Worm (Caenorhabditis elegans): ENCODE results near the gene lonp-2.

- no peak for TF ChIP-seq nhr-28 (tag; optimal IDR thresholded peaks at IDR 0.05)
- TF ChIP-seq nhr-76 (tag; optimal IDR thresholded peaks at IDR 0.05) = no peak
- TF ChIP-seq nhr-11 (tag; optimal IDR thresholded peaks at IDR 0.05) = no peak
- TF ChIP-seq mml-1 (tag; optimal IDR thresholded peaks at IDR 0.05) = no peak
- TF ChIP-seq egl-5 (tag; optimal IDR thresholded peaks at IDR 0.05) = no peak
- no peak for TF ChIP-seq ztf-4 (tag; optimal IDR thresholded peaks at IDR 0.05)
- no peak for TF ChIP-seq egl-27 (tag; optimal IDR thresholded peaks at IDR 0.05)
- no peak for TF ChIP-seq pha-4 (tag; optimal IDR thresholded peaks at IDR 0.05)
- no peak for TF ChIP-seq jun-1 (tag; optimal IDR thresholded peaks at IDR 0.05)
- no peak for TF ChIP-seq mdl-1 (tag; optimal IDR thresholded peaks at IDR 0.05)
- TF ChIP-seq ceh-9 (tag; optimal IDR thresholded peaks at IDR 0.05) = no peak
- no peak for TF ChIP-seq sea-2 (GFP tag; optimal IDR thresholded peaks at IDR 0.05)
- no peak for TF ChIP-seq nhr-12 (tag; optimal IDR thresholded peaks at IDR 0.05)
- TF ChIP-seq ama-1 (optimal IDR thresholded peaks at IDR 0.05) = no peak
Measured at ce11 chrIII:12063934-12064333, 43.6 kb upstream of the lonp-2 start.

Data from whole organism, L3 larva.